Fruit fly (Drosophila melanogaster): ENCODE measurements around the gene hyx.

dm6 chr3R:9010695-9011094 is 27.9 kb upstream of the hyx start:
- no peak for TF ChIP-seq sv (GFP tag; optimal IDR thresholded peaks at IDR 0.05)
- no peak for TF ChIP-seq Jra (GFP tag; optimal IDR thresholded peaks at IDR 0.05)
- TF ChIP-seq ey (GFP tag; optimal IDR thresholded peaks at IDR 0.05): no peak
- TF ChIP-seq h (GFP tag; optimal IDR thresholded peaks at IDR 0.05): no peak
- TF ChIP-seq dl (GFP tag; optimal IDR thresholded peaks at IDR 0.05; ENCODE audit: insufficient read depth in 1 of 2, partially characterized antibody in 2 of 2): no peak

Data from whole organism, wandering third instar larva.